Fruit fly (Drosophila melanogaster) Kc167 (cell line): ENCODE measurements around the gene CG43120.

Experiments used
- Myc ChIP-seq: fragments of >200 bp; optimal IDR thresholded peaks from 2 replicates; lab custom pipeline; 2017; ENCODE audit warnings: missing external identifiers
- Sin3A ChIP-seq: fragments of >200 bp; optimal IDR thresholded peaks from 2 replicates; lab custom pipeline; 2018; ENCODE audit warnings: missing external identifiers
- h ChIP-seq: fragments of >200 bp; optimal IDR thresholded peaks from 3 replicates; lab custom pipeline; 2018; ENCODE audit warnings: missing external identifiers
- insv ChIP-seq: fragments of >200 bp; optimal IDR thresholded peaks from 3 replicates; lab custom pipeline; 2018; ENCODE audit warnings: missing external identifiers
- psq ChIP-seq: fragments of >200 bp; optimal IDR thresholded peaks from 2 replicates; lab custom pipeline; 2017; ENCODE audit warnings: missing external identifiers
- ttk ChIP-seq: sonication (Bioruptor generic); optimal IDR thresholded peaks from 2 replicates; lab custom pipeline; 2017; ENCODE audit warnings: missing external identifiers

CG43120 gene

dm6 chr3L:14381523-14381922 lies at the start of gene CG43120:
CG43120 (plus strand) TSS chr3L:14381913.
- TF ChIP-seq Sin3A (lab: Kevin White, UChicago) (no peak), ttk (lab: Kevin White, UChicago) (no peak), psq (lab: Kevin White, UChicago) (no peak), insv (lab: Kevin White, UChicago) (no peak), h (lab: Kevin White, UChicago) (no peak), Myc (lab: Kevin White, UChicago) (no peak)

dm6 chr3L:14332533-14332932 lies 49.2 kb upstream of the CG43120 start:
- no peak for TF ChIP-seq Myc (lab: Kevin White, UChicago)
- no peak for TF ChIP-seq Sin3A (lab: Kevin White, UChicago)
- no peak for TF ChIP-seq psq (lab: Kevin White, UChicago)

dm6 chr3L:14335880-14336279 lies 45.8 kb upstream of the CG43120 start:
- TF ChIP-seq insv (lab: Kevin White, UChicago) = no peak
- TF ChIP-seq Myc (lab: Kevin White, UChicago) = no peak
- TF ChIP-seq psq (lab: Kevin White, UChicago) = no peak
- TF ChIP-seq ttk (lab: Kevin White, UChicago) = no peak
- no peak for TF ChIP-seq h (lab: Kevin White, UChicago)
- TF ChIP-seq Sin3A (lab: Kevin White, UChicago) = no peak

- TF ChIP-seq ttk (lab: Kevin White, UChicago) = no peak
- no peak for TF ChIP-seq Sin3A (lab: Kevin White, UChicago)
- TF ChIP-seq Myc (lab: Kevin White, UChicago) = no peak
- no peak for TF ChIP-seq h (lab: Kevin White, UChicago)
- TF ChIP-seq psq (lab: Kevin White, UChicago) = no peak
- TF ChIP-seq insv (lab: Kevin White, UChicago) = no peak
These were observed 42.8 kb upstream of the CG43120 start for dm6 chr3L:14338886-14339285.

- TF ChIP-seq h (lab: Kevin White, UChicago) (no peak), Myc (lab: Kevin White, UChicago) (no peak), psq (lab: Kevin White, UChicago) (no peak), insv (lab: Kevin White, UChicago) (no peak), Sin3A (lab: Kevin White, UChicago) (no peak), ttk (lab: Kevin White, UChicago) (no peak)
These were observed 38.3 kb upstream of the CG43120 start for dm6 chr3L:14343344-14343972.

dm6 chr3L:14346546-14346945 lies 35.2 kb upstream of the CG43120 start:
- TF ChIP-seq ttk (lab: Kevin White, UChicago) (no peak), Myc (lab: Kevin White, UChicago) (no peak), Sin3A (lab: Kevin White, UChicago) (no peak), h (lab: Kevin White, UChicago) (no peak), insv (lab: Kevin White, UChicago) (no peak)

- no peak for TF ChIP-seq Sin3A (lab: Kevin White, UChicago)
- TF ChIP-seq ttk (lab: Kevin White, UChicago) = no peak
These were observed 31.5 kb upstream of the CG43120 start for dm6 chr3L:14350218-14350617.

dm6 chr3L:14350814-14351213 lies 30.9 kb upstream of the CG43120 start:
- TF ChIP-seq h (lab: Kevin White, UChicago) (no peak), Myc (lab: Kevin White, UChicago) (no peak)

- TF ChIP-seq Sin3A (lab: Kevin White, UChicago) (no peak), ttk (lab: Kevin White, UChicago) (no peak), psq (lab: Kevin White, UChicago) (no peak), insv (lab: Kevin White, UChicago) (no peak), h (lab: Kevin White, UChicago) (no peak), Myc (lab: Kevin White, UChicago) (no peak)
These were observed 28.6 kb upstream of the CG43120 start for dm6 chr3L:14353161-14353560.

dm6 chr3L:14354285-14355092 lies 27.2 kb upstream of the CG43120 start:
- TF ChIP-seq Sin3A (lab: Kevin White, UChicago) = no peak
- TF ChIP-seq psq (lab: Kevin White, UChicago) = no peak
- TF ChIP-seq ttk (lab: Kevin White, UChicago) = no peak
- no peak for TF ChIP-seq h (lab: Kevin White, UChicago)
- TF ChIP-seq Myc (lab: Kevin White, UChicago) = no peak
- no peak for TF ChIP-seq insv (lab: Kevin White, UChicago)

- TF ChIP-seq ttk (lab: Kevin White, UChicago) (no peak), Sin3A (lab: Kevin White, UChicago) (no peak), psq (lab: Kevin White, UChicago) (no peak), Myc (lab: Kevin White, UChicago) (no peak), h (lab: Kevin White, UChicago) (no peak), insv (lab: Kevin White, UChicago) (no peak)
These were observed 25.0 kb upstream of the CG43120 start for dm6 chr3L:14356507-14357291.
